Worm (Caenorhabditis elegans) whole organism, midembryonic: ENCODE measurements around the gene let-754.

Experiments used
- T22C8.4 ChIP-seq: fragments of 200-800 bp; sonication (Bioruptor generic); IDR thresholded peaks from 2 replicates; pipeline ENCODE4 v1.3.6; 2022; ENCODE audit warnings: missing genetic modification characterization, missing compliant biosample characterization
- cog-1 ChIP-seq: sonication (generic microtip); optimal IDR thresholded peaks from 2 replicates; lab custom pipeline; 2016; ENCODE audit warnings: missing genetic modification characterization, missing compliant biosample characterization
- flt-1 ChIP-seq: fragments of 200-800 bp; sonication (Bioruptor generic); IDR thresholded peaks from 2 replicates; pipeline ENCODE4 v1.3.6; 2022; ENCODE audit warnings: missing genetic modification characterization, missing compliant biosample characterization
- klf-2 ChIP-seq: fragments of 200-800 bp; sonication (Bioruptor generic); conservative IDR thresholded peaks from 2 replicates; pipeline ENCODE4 v1.3.6; 2022; ENCODE audit warnings: missing genetic modification reagents, missing genetic modification characterization, missing compliant biosample characterization
- ref-1 ChIP-seq: fragments of 200-800 bp; sonication (Bioruptor generic); conservative IDR thresholded peaks from 2 replicates; pipeline ENCODE4 v1.3.6; 2022; ENCODE audit warnings: missing genetic modification reagents, missing genetic modification characterization, missing compliant biosample characterization
- ztf-23 ChIP-seq: fragments of 200-800 bp; sonication (Bioruptor generic); IDR thresholded peaks from 2 replicates; pipeline ENCODE4 v1.3.6; 2022; ENCODE audit warnings: missing genetic modification reagents, missing genetic modification characterization, missing compliant biosample characterization

- TF ChIP-seq flt-1 (GFP tag; lab: Robert Waterston, UW) (no peak), ztf-23 (GFP tag; lab: Robert Waterston, UW) (no peak), klf-2 (GFP tag; lab: Robert Waterston, UW) (no peak), cog-1 (tag; lab: Kevin White, UChicago) (no peak), T22C8.4 (no peak), ref-1 (GFP tag; lab: Robert Waterston, UW) (no peak)
These were observed 44.4 kb upstream of the let-754 start for ce11 chrIII:7997447-7998046.
